Worm (Caenorhabditis elegans) whole organism, L4 larva: ENCODE data around the gene csn-5.

Source experiments
- lim-7 ChIP-seq: fragments of 200-800 bp; sonication (Bioruptor generic); IDR thresholded peaks from 2 replicates; pipeline ENCODE4 v1.3.6; 2022; ENCODE audit warnings: missing genetic modification characterization, missing compliant biosample characterization
- pqm-1 ChIP-seq: sonication (generic microtip); optimal IDR thresholded peaks from 2 replicates; lab custom pipeline; 2017; ENCODE audit warnings: missing biosample characterization, missing genetic modification characterization

DNA sequence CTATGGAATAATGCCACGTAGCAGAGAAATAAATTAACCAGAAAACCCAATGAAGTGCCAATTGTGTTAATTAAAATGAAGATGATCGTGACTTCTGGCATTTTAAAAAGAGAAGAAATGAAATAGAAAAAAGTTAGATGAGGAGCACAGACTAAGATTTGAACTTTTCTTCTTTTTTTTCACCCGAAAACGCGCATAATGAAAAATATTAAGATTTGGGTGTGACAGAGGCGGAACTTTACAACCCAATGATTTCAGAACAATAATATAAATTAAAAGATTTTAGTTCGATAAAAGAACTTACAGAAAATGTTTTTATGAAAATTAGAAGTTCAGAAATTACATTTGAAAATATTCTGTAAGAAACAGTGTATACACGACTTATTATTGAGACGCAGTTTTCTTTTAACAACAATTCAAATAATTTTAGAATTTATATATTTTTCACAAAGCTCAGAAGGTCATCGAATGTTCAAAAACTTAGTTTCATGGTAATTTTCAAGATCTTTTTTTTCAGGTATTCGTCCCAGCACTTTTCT is 3.8 kb upstream of the csn-5 start, which contains the start of the genes srd-8 and B0547.2:
- TF ChIP-seq pqm-1 (tag; lab: Kevin White, UChicago) (no peak), lim-7 (GFP tag; lab: Robert Waterston, UW) (no peak)
